Worm (Caenorhabditis elegans) whole organism, early embryonic: ENCODE data around the gene nhr-109.

ENCODE experiments used
- B0310.2 ChIP-seq: sonication (generic microtip); optimal IDR thresholded peaks from 2 replicates; lab custom pipeline; 2016; ENCODE audit warnings: mild to moderate bottlenecking, missing genetic modification characterization, missing compliant biosample characterization
- F13C5.2 ChIP-seq: sonication (generic microtip); optimal IDR thresholded peaks from 2 replicates; lab custom pipeline; 2017; ENCODE audit warnings: mild to moderate bottlenecking, missing genetic modification characterization, inconsistent platforms, missing compliant biosample characterization
- aly-1 ChIP-seq: sonication (generic microtip); optimal IDR thresholded peaks from 2 replicates; lab custom pipeline; 2016; ENCODE audit warnings: missing genetic modification characterization, missing compliant biosample characterization
- ama-1 ChIP-seq: fragments of 150-350 bp; optimal IDR thresholded peaks from 2 replicates; lab custom pipeline; 2014
- ceh-13 ChIP-seq: fragments of 200-800 bp; sonication (Bioruptor generic); optimal IDR thresholded peaks from 2 replicates; lab custom pipeline; 2018; ENCODE audit warnings: mild to moderate bottlenecking, missing genetic modification characterization, missing compliant biosample characterization
- ceh-36 ChIP-seq: sonication (generic microtip); optimal IDR thresholded peaks from 2 replicates; lab custom pipeline; 2016; ENCODE audit warnings: missing genetic modification characterization, inconsistent platforms, missing compliant biosample characterization
- ets-7 ChIP-seq: sonication (generic microtip); optimal IDR thresholded peaks from 2 replicates; lab custom pipeline; 2016; ENCODE audit warnings: missing genotype, missing genetic modification characterization, missing compliant biosample characterization
- flt-1 ChIP-seq: fragments of 200-800 bp; sonication (Bioruptor generic); IDR thresholded peaks from 2 replicates; pipeline ENCODE4 v1.3.6; 2022; ENCODE audit warnings: missing genetic modification characterization, missing compliant biosample characterization
- hmbx-1 ChIP-seq: sonication (generic microtip); optimal IDR thresholded peaks from 2 replicates; lab custom pipeline; 2016; ENCODE audit warnings: mild to moderate bottlenecking, missing genetic modification characterization, missing compliant biosample characterization
- hmg-4 ChIP-seq: fragments of 200-800 bp; sonication (Bioruptor generic); optimal IDR thresholded peaks from 2 replicates; lab custom pipeline; 2018; ENCODE audit warnings: mild to moderate bottlenecking, missing genetic modification characterization, missing compliant biosample characterization
- hnd-1 ChIP-seq: sonication (generic microtip); optimal IDR thresholded peaks from 2 replicates; lab custom pipeline; 2016; ENCODE audit warnings: missing genetic modification characterization, missing compliant biosample characterization
- pes-1 ChIP-seq: fragments of 200-800 bp; sonication (Bioruptor generic); IDR thresholded peaks from 2 replicates; pipeline ENCODE4 v1.3.6; 2022; ENCODE audit warnings: missing genetic modification reagents, missing genetic modification characterization, missing compliant biosample characterization
- scrt-1 ChIP-seq: fragments of 200-800 bp; sonication (Bioruptor generic); IDR thresholded peaks from 2 replicates; pipeline ENCODE4 v1.3.6; 2022; ENCODE audit warnings: missing genetic modification characterization, missing compliant biosample characterization
- sea-1 ChIP-seq: fragments of 200-800 bp; sonication (Bioruptor generic); conservative IDR thresholded peaks from 2 replicates; pipeline ENCODE4 v1.3.6; 2022; ENCODE audit warnings: missing genetic modification characterization, missing compliant biosample characterization
- tbx-11 ChIP-seq: fragments of 200-800 bp; sonication (Bioruptor generic); IDR thresholded peaks from 2 replicates; pipeline ENCODE4 v1.3.6; 2022; ENCODE audit warnings: missing genetic modification characterization, missing compliant biosample characterization
- tbx-37 ChIP-seq: fragments of 200-800 bp; sonication (Bioruptor generic); conservative IDR thresholded peaks from 2 replicates; pipeline ENCODE4 v1.3.6; 2022; ENCODE audit warnings: missing genetic modification reagents, missing genetic modification characterization, missing compliant biosample characterization
- tra-4 ChIP-seq: sonication (generic microtip); optimal IDR thresholded peaks from 2 replicates; lab custom pipeline; 2017; ENCODE audit warnings: missing genetic modification characterization, missing compliant biosample characterization

nhr-109 gene

ce11 chrII:4433146-4433545, at the start of gene nhr-109:
nhr-109 (plus strand) TSS chrII:4433367.
- TF ChIP-seq ceh-36 = no peak

- TF ChIP-seq flt-1 = no peak
- TF ChIP-seq F13C5.2 = no peak
- TF ChIP-seq tbx-37 (GFP tag; lab: Robert Waterston, UW) = no peak
- no peak for TF ChIP-seq tbx-11 (GFP tag; lab: Robert Waterston, UW)
- TF ChIP-seq B0310.2 (tag; lab: Kevin White, UChicago) = no peak
- TF ChIP-seq hmg-4 (GFP tag; lab: Kevin White, UChicago) = no peak
- no peak for TF ChIP-seq ceh-36
- no peak for TF ChIP-seq tra-4 (tag; lab: Kevin White, UChicago)
- TF ChIP-seq ceh-13 = no peak
- TF ChIP-seq ama-1 (lab: Kevin White, UChicago) = no peak
- no peak for TF ChIP-seq scrt-1 (GFP tag; lab: Robert Waterston, UW)
These were observed 42.1 kb upstream of the nhr-109 start for ce11 chrII:4391072-4391471.

- TF ChIP-seq F13C5.2 (no peak), hmg-4 (GFP tag; lab: Kevin White, UChicago) (no peak), ceh-13 (no peak), hnd-1 (no peak), tra-4 (tag; lab: Kevin White, UChicago) (no peak), pes-1 (GFP tag; lab: Robert Waterston, UW) (no peak), ceh-36 (no peak), scrt-1 (GFP tag; lab: Robert Waterston, UW) (no peak), flt-1 (no peak)
These were observed 40.6 kb upstream of the nhr-109 start, which contains the start of gene mlt-7 for ce11 chrII:4392526-4393057. mlt-7 (plus strand) TSS chrII:4393007.

ce11 chrII:4394438-4394837, 38.7 kb upstream of the nhr-109 start:
- TF ChIP-seq hnd-1 = no peak
- TF ChIP-seq sea-1 (GFP tag; lab: Robert Waterston, UW) = no peak
- TF ChIP-seq hmbx-1 (tag; lab: Kevin White, UChicago) = no peak
- TF ChIP-seq ama-1 (lab: Kevin White, UChicago) = no peak
- TF ChIP-seq tbx-37 (GFP tag; lab: Robert Waterston, UW) = no peak
- no peak for TF ChIP-seq flt-1
- TF ChIP-seq tbx-11 (GFP tag; lab: Robert Waterston, UW) = no peak
- no peak for TF ChIP-seq ceh-13
- no peak for TF ChIP-seq pes-1 (GFP tag; lab: Robert Waterston, UW)
- no peak for TF ChIP-seq F13C5.2
- no peak for TF ChIP-seq ceh-36
- TF ChIP-seq scrt-1 (GFP tag; lab: Robert Waterston, UW) = no peak
- no peak for TF ChIP-seq ets-7 (tag; lab: Kevin White, UChicago)
- TF ChIP-seq tra-4 (tag; lab: Kevin White, UChicago) = no peak
- no peak for TF ChIP-seq hmg-4 (GFP tag; lab: Kevin White, UChicago)

ce11 chrII:4405358-4405757, 27.8 kb upstream of the nhr-109 start, which contains the start of gene ZK430.5:
ZK430.5 (plus strand) TSS chrII:4405658.
- TF ChIP-seq tra-4 (tag; lab: Kevin White, UChicago) (no peak), pes-1 (GFP tag; lab: Robert Waterston, UW) (no peak), ama-1 (lab: Kevin White, UChicago) (no peak), hmbx-1 (tag; lab: Kevin White, UChicago) (no peak), ets-7 (tag; lab: Kevin White, UChicago) (no peak), tbx-37 (GFP tag; lab: Robert Waterston, UW) (no peak), ceh-13 (no peak), ceh-36 (no peak), F13C5.2 (no peak), hmg-4 (GFP tag; lab: Kevin White, UChicago) (no peak), B0310.2 (tag; lab: Kevin White, UChicago) (no peak), scrt-1 (GFP tag; lab: Robert Waterston, UW) (no peak), flt-1 (no peak), tbx-11 (GFP tag; lab: Robert Waterston, UW) (no peak), hnd-1 (no peak)

- TF ChIP-seq flt-1 (no peak), pes-1 (GFP tag; lab: Robert Waterston, UW) (no peak), hmg-4 (GFP tag; lab: Kevin White, UChicago) (no peak), tra-4 (tag; lab: Kevin White, UChicago) (no peak), ets-7 (tag; lab: Kevin White, UChicago) (no peak), tbx-37 (GFP tag; lab: Robert Waterston, UW) (no peak), ceh-13 (no peak), scrt-1 (GFP tag; lab: Robert Waterston, UW) (no peak), hnd-1 (no peak), ama-1 (lab: Kevin White, UChicago) (no peak), aly-1 (no peak), hmbx-1 (tag; lab: Kevin White, UChicago) (no peak), ceh-36 (no peak)
These were observed 23.5 kb upstream of the nhr-109 start for ce11 chrII:4409650-4410049.

- TF ChIP-seq tbx-37 (GFP tag; lab: Robert Waterston, UW) = no peak
- TF ChIP-seq pes-1 (GFP tag; lab: Robert Waterston, UW) = no peak
- no peak for TF ChIP-seq ets-7 (tag; lab: Kevin White, UChicago)
- no peak for TF ChIP-seq hmg-4 (GFP tag; lab: Kevin White, UChicago)
- TF ChIP-seq B0310.2 (tag; lab: Kevin White, UChicago) = no peak
These were observed 15.8 kb upstream of the nhr-109 start, which contains the start of gene sod-5 for ce11 chrII:4417333-4417732. sod-5 (plus strand) TSS chrII:4417633.

- no peak for TF ChIP-seq scrt-1 (GFP tag; lab: Robert Waterston, UW)
- no peak for TF ChIP-seq hmg-4 (GFP tag; lab: Kevin White, UChicago)
- no peak for TF ChIP-seq ceh-13
- TF ChIP-seq hmbx-1 (tag; lab: Kevin White, UChicago) = no peak
- no peak for TF ChIP-seq ama-1 (lab: Kevin White, UChicago)
- no peak for TF ChIP-seq ceh-36
- TF ChIP-seq pes-1 (GFP tag; lab: Robert Waterston, UW) = no peak
- TF ChIP-seq tbx-11 (GFP tag; lab: Robert Waterston, UW) = no peak
- TF ChIP-seq aly-1 = no peak
- no peak for TF ChIP-seq ets-7 (tag; lab: Kevin White, UChicago)
- TF ChIP-seq B0310.2 (tag; lab: Kevin White, UChicago) = no peak
- no peak for TF ChIP-seq flt-1
- TF ChIP-seq tbx-37 (GFP tag; lab: Robert Waterston, UW) = no peak
- TF ChIP-seq hnd-1 = no peak
- no peak for TF ChIP-seq sea-1 (GFP tag; lab: Robert Waterston, UW)
These were observed 13.2 kb upstream of the nhr-109 start, which contains the start of gene bpnt-1 for ce11 chrII:4419956-4420355. bpnt-1 (plus strand) TSS chrII:4420256.
